Fruit fly (Drosophila melanogaster) whole organism, embryonic: ENCODE measurements around the gene Ctr1A.
A peak's percentile ranks its signal among the peaks of the same experiment; 100 is the strongest.

Experiments used
- Aef1 ChIP-seq: fragments of 200-800 bp; sonication (Bioruptor generic); IDR thresholded peaks from 3 replicates; pipeline ENCODE4 v1.3.6; 2022; ENCODE audit warnings: missing biosample characterization, missing genetic modification characterization
- CG1024 ChIP-seq: fragments of 200-800 bp; sonication (Bioruptor generic); IDR thresholded peaks from 2 replicates; pipeline ENCODE4 v1.3.6; 2022; ENCODE audit warnings: missing biosample characterization, missing genetic modification characterization
- CG10321 ChIP-seq: fragments of 200-800 bp; sonication (Bioruptor generic); IDR thresholded peaks from 2 replicates; pipeline ENCODE4 v1.3.6; 2022; ENCODE audit warnings: missing biosample characterization, missing genetic modification characterization
- CG10979 ChIP-seq: fragments of 200-800 bp; sonication (Bioruptor generic); optimal IDR thresholded peaks from 2 replicates; lab custom pipeline; 2018; ENCODE audit warnings: missing biosample characterization, mild to moderate bottlenecking, missing genetic modification characterization, moderate library complexity
- CG11398 ChIP-seq: fragments of 200-800 bp; sonication (Bioruptor generic); optimal IDR thresholded peaks from 2 replicates; lab custom pipeline; 2016; ENCODE audit warnings: missing biosample characterization, missing genetic modification characterization
- CG11504 ChIP-seq: fragments of 200-800 bp; sonication (Bioruptor generic); optimal IDR thresholded peaks from 3 replicates; lab custom pipeline; 2019; ENCODE audit warnings: missing biosample characterization, mild to moderate bottlenecking, missing genetic modification characterization, moderate library complexity
- CG12071 ChIP-seq: fragments of 200-800 bp; sonication (Bioruptor generic); optimal IDR thresholded peaks from 3 replicates; lab custom pipeline; 2018; ENCODE audit warnings: missing biosample characterization, mild to moderate bottlenecking, missing genetic modification characterization
- CG1233 ChIP-seq: fragments of 200-800 bp; sonication (Bioruptor generic); optimal IDR thresholded peaks from 4 replicates; lab custom pipeline; 2018; ENCODE audit warnings: missing biosample characterization, mild to moderate bottlenecking, missing genetic modification characterization
- CG12744 ChIP-seq: fragments of 200-800 bp; sonication (Bioruptor generic); optimal IDR thresholded peaks from 2 replicates; lab custom pipeline; 2016; ENCODE audit warnings: missing biosample characterization, missing genetic modification characterization
- CG14667 ChIP-seq: fragments of 200-800 bp; sonication (Bioruptor generic); IDR thresholded peaks from 2 replicates; pipeline ENCODE4 v1.3.6; 2022; ENCODE audit warnings: missing biosample characterization, missing genetic modification characterization
- CG15696 ChIP-seq: fragments of 200-800 bp; sonication (Bioruptor generic); optimal IDR thresholded peaks from 2 replicates; lab custom pipeline; 2019; ENCODE audit warnings: missing biosample characterization, mild to moderate bottlenecking, missing genetic modification characterization, moderate library complexity
- CG17912 ChIP-seq: fragments of 200-800 bp; sonication (Bioruptor generic); optimal IDR thresholded peaks from 2 replicates; lab custom pipeline; 2018; ENCODE audit warnings: missing biosample characterization, mild to moderate bottlenecking, missing genetic modification characterization
- CG2116 ChIP-seq: fragments of 200-800 bp; sonication (Bioruptor generic); optimal IDR thresholded peaks from 3 replicates; lab custom pipeline; 2018; ENCODE audit warnings: missing biosample characterization, mild to moderate bottlenecking, missing genetic modification characterization
- CG2129 ChIP-seq: fragments of 200-800 bp; sonication (Bioruptor generic); IDR thresholded peaks from 2 replicates; pipeline ENCODE4 v1.3.6; 2022; ENCODE audit warnings: missing biosample characterization, missing genetic modification characterization; ENCODE audit not compliant: partially characterized antibody
- CG2678 ChIP-seq: fragments of 200-800 bp; sonication (Bioruptor generic); optimal IDR thresholded peaks from 3 replicates; lab custom pipeline; 2019; ENCODE audit warnings: missing biosample characterization, mild to moderate bottlenecking, missing genetic modification characterization, moderate library complexity
- CG30431 ChIP-seq: fragments of 200-800 bp; sonication (Bioruptor generic); optimal IDR thresholded peaks from 2 replicates; lab custom pipeline; 2017; ENCODE audit warnings: missing biosample characterization, missing genetic modification characterization
- CG31365 ChIP-seq: fragments of 200-800 bp; sonication (Bioruptor generic); optimal IDR thresholded peaks from 2 replicates; lab custom pipeline; 2018; ENCODE audit warnings: missing biosample characterization, mild to moderate bottlenecking, missing genetic modification characterization
- CG34224 ChIP-seq: fragments of 200-800 bp; sonication (Bioruptor generic); IDR thresholded peaks from 3 replicates; pipeline ENCODE4 v1.3.6; 2022; ENCODE audit warnings: missing biosample characterization, missing genetic modification characterization; ENCODE audit not compliant: partially characterized antibody
- CG4282 ChIP-seq: fragments of 200-800 bp; sonication (Bioruptor generic); optimal IDR thresholded peaks from 2 replicates; lab custom pipeline; 2016; ENCODE audit warnings: missing biosample characterization, missing genetic modification characterization
- CG43689 ChIP-seq: fragments of 200-800 bp; sonication (Bioruptor generic); IDR thresholded peaks from 2 replicates; pipeline ENCODE4 v1.3.6; 2022; ENCODE audit warnings: missing biosample characterization, missing genetic modification characterization
- CG6654 ChIP-seq: fragments of 200-800 bp; sonication (Bioruptor generic); optimal IDR thresholded peaks from 2 replicates; lab custom pipeline; 2017; ENCODE audit warnings: missing biosample characterization, mild to moderate bottlenecking, missing genetic modification characterization
- CG7357 ChIP-seq: fragments of 200-800 bp; sonication (Bioruptor generic); IDR thresholded peaks from 3 replicates; pipeline ENCODE4 v1.3.6; 2022; ENCODE audit warnings: missing biosample characterization, missing genetic modification characterization
- CG8281 ChIP-seq: fragments of 200-800 bp; sonication (Bioruptor generic); optimal IDR thresholded peaks from 2 replicates; lab custom pipeline; 2018; ENCODE audit warnings: missing biosample characterization, mild to moderate bottlenecking, missing genetic modification characterization, moderate library complexity
- CG8944 ChIP-seq: fragments of 200-800 bp; sonication (Bioruptor generic); optimal IDR thresholded peaks from 3 replicates; lab custom pipeline; 2016; ENCODE audit warnings: missing biosample characterization, missing genetic modification characterization
- E2f2 ChIP-seq: fragments of 200-800 bp; sonication (Bioruptor generic); IDR thresholded peaks from 2 replicates; pipeline ENCODE4 v1.3.6; 2022; ENCODE audit warnings: missing biosample characterization, missing genetic modification characterization
- Elba2 ChIP-seq: fragments of 200-800 bp; sonication (Bioruptor generic); optimal IDR thresholded peaks from 3 replicates; lab custom pipeline; 2016; ENCODE audit warnings: missing biosample characterization, missing genetic modification characterization
- Gsc ChIP-seq: fragments of 200-800 bp; sonication (Bioruptor generic); IDR thresholded peaks from 2 replicates; pipeline ENCODE4 v1.3.6; 2022; ENCODE audit warnings: missing biosample characterization, missing genetic modification characterization
- Mes4 ChIP-seq: fragments of 200-800 bp; sonication (Bioruptor generic); optimal IDR thresholded peaks from 2 replicates; lab custom pipeline; 2016; ENCODE audit warnings: missing biosample characterization, missing genetic modification characterization
- Opbp ChIP-seq: fragments of 200-800 bp; sonication (Bioruptor generic); IDR thresholded peaks from 3 replicates; pipeline ENCODE4 v1.3.6; 2022; ENCODE audit warnings: missing biosample characterization, missing genetic modification characterization; ENCODE audit not compliant: partially characterized antibody
- Ptx1 ChIP-seq: fragments of 200-800 bp; sonication (Bioruptor generic); IDR thresholded peaks from 2 replicates; pipeline ENCODE4 v1.3.6; 2022; ENCODE audit warnings: missing biosample characterization, missing genetic modification characterization
- Sox100B ChIP-seq: fragments of 200-800 bp; sonication (Bioruptor generic); optimal IDR thresholded peaks from 3 replicates; lab custom pipeline; 2018; ENCODE audit warnings: missing biosample characterization, mild to moderate bottlenecking, missing genetic modification characterization
- Ssrp ChIP-seq: fragments of 200-800 bp; sonication (Bioruptor generic); optimal IDR thresholded peaks from 2 replicates; lab custom pipeline; 2018; ENCODE audit warnings: missing biosample characterization, mild to moderate bottlenecking, missing genetic modification characterization, moderate library complexity
- Vsx1 ChIP-seq: fragments of 200-800 bp; sonication (Bioruptor generic); optimal IDR thresholded peaks from 2 replicates; lab custom pipeline; 2017; ENCODE audit warnings: missing biosample characterization, mild to moderate bottlenecking, missing genetic modification characterization, missing genetic modification reagents
- Xbp1 ChIP-seq: fragments of 200-800 bp; sonication (Bioruptor generic); optimal IDR thresholded peaks from 3 replicates; lab custom pipeline; 2016; ENCODE audit warnings: missing biosample characterization, mild to moderate bottlenecking, missing genetic modification characterization
- YL-1 ChIP-seq: fragments of 200-800 bp; sonication (Bioruptor generic); optimal IDR thresholded peaks from 3 replicates; lab custom pipeline; 2017; ENCODE audit warnings: missing biosample characterization, mild to moderate bottlenecking, missing genetic modification characterization
- abd-A ChIP-seq: fragments of 200-800 bp; sonication (Bioruptor generic); optimal IDR thresholded peaks from 3 replicates; lab custom pipeline; 2019; ENCODE audit warnings: missing biosample characterization, mild to moderate bottlenecking, missing genetic modification characterization, moderate library complexity
- bbx ChIP-seq: fragments of 200-800 bp; sonication (Bioruptor generic); IDR thresholded peaks from 2 replicates; pipeline ENCODE4 v1.3.6; 2022; ENCODE audit warnings: missing biosample characterization, missing genetic modification characterization; ENCODE audit not compliant: partially characterized antibody
- dmrt99B ChIP-seq: fragments of 200-800 bp; sonication (Bioruptor generic); optimal IDR thresholded peaks from 2 replicates; lab custom pipeline; 2018; ENCODE audit warnings: missing biosample characterization, mild to moderate bottlenecking, missing genetic modification characterization, moderate library complexity
- gcm2 ChIP-seq: fragments of 200-800 bp; sonication (Bioruptor generic); optimal IDR thresholded peaks from 2 replicates; lab custom pipeline; 2016; ENCODE audit warnings: missing biosample characterization, missing genetic modification characterization
- gt ChIP-seq: fragments of 200-800 bp; sonication (Bioruptor generic); IDR thresholded peaks from 2 replicates; pipeline ENCODE4 v1.3.6; 2022; ENCODE audit warnings: missing biosample characterization, missing genetic modification characterization
- h ChIP-seq: fragments of >200 bp; optimal IDR thresholded peaks from 2 replicates; lab custom pipeline; 2017
- ham ChIP-seq: fragments of 200-800 bp; sonication (Bioruptor generic); IDR thresholded peaks from 2 replicates; pipeline ENCODE4 v1.3.6; 2022; ENCODE audit warnings: missing biosample characterization, missing genetic modification characterization
- lbe ChIP-seq: fragments of 200-800 bp; sonication (Bioruptor generic); optimal IDR thresholded peaks from 2 replicates; lab custom pipeline; 2016; ENCODE audit warnings: missing biosample characterization, mild to moderate bottlenecking, missing genetic modification characterization
- nau ChIP-seq: fragments of 200-800 bp; sonication (Bioruptor generic); optimal IDR thresholded peaks from 3 replicates; lab custom pipeline; 2017; ENCODE audit warnings: missing biosample characterization, mild to moderate bottlenecking, missing genetic modification characterization, missing genetic modification reagents
- sc ChIP-seq, 3 experiments: fragments of >200 bp in 2 of 3; fragments of 200-800 bp in 1 of 3; sonication (Bioruptor generic) in 1 of 3; optimal IDR thresholded peaks; 2 replicates in 2 of 3; 3 replicates in 1 of 3; lab custom pipeline; 2017; ENCODE audit warnings: mild to moderate bottlenecking in 1 of 3, missing biosample characterization in 1 of 3, missing genetic modification characterization in 1 of 3, missing genetic modification reagents in 1 of 3
- schlank ChIP-seq: fragments of 200-800 bp; sonication (Bioruptor generic); optimal IDR thresholded peaks from 2 replicates; lab custom pipeline; 2018; ENCODE audit warnings: missing biosample characterization, mild to moderate bottlenecking, missing genetic modification characterization
- vnd ChIP-seq: fragments of 200-800 bp; sonication (Bioruptor generic); IDR thresholded peaks from 3 replicates; pipeline ENCODE4 v1.3.6; 2022; ENCODE audit warnings: missing biosample characterization, missing genetic modification characterization; ENCODE audit not compliant: partially characterized antibody
- zf30C ChIP-seq: fragments of 200-800 bp; sonication (Bioruptor generic); optimal IDR thresholded peaks from 3 replicates; lab custom pipeline; 2018; ENCODE audit warnings: missing biosample characterization, mild to moderate bottlenecking, missing genetic modification characterization

Gene Ctr1A

DNA sequence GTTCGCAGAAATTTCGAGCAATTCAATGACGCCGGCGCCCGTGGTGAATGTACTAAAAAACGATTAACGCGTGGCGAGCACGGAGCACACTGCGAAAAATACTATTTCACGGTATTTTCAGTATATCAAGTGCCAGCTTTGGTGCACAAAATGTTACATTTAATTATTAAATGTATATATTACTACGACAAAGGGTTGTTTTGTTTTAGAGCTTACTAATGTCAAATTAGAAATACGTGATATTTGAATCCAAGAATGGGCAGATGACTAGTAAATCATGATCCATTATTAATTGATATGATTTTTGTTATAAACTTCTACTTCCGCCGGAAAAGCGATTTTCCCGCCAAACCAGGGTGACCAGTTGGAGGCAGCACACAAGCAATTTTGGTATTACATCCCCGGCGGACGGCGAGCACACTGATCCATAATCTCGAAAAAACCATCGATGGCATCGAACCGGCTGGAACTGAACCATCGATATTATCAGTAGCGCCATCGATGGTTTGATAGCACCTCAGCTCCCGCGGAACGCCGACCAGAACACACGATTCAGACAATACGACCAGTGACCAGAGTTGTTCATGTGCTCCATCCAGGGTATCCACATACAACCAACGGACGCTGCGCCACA, 7.1 kb upstream of the Ctr1A start, which contains the start of the genes CG3226 and Cdc7 (continued):
- TF ChIP-seq Elba2 (GFP tag; lab: Kevin White, UChicago), result no peak
- peak; percentile 88 for TF ChIP-seq YL-1 (GFP tag; lab: Kevin White, UChicago)
- TF ChIP-seq CG14667 (GFP tag; lab: Robert Waterston, UW), result no peak; the same call in 1 of the 2 replicates
- peak; percentile 10 for TF ChIP-seq gcm2 (GFP tag; lab: Kevin White, UChicago)
- peak; percentile 13 for TF ChIP-seq CG8944 (GFP tag; lab: Kevin White, UChicago)
- no peak for TF ChIP-seq ham
- peak; percentile 78 for TF ChIP-seq schlank
- TF ChIP-seq CG4282 (GFP tag; lab: Kevin White, UChicago), result peak; percentile 26
- TF ChIP-seq CG6654 (GFP tag; lab: Kevin White, UChicago), result peak; percentile 43
- TF ChIP-seq CG1233 (GFP tag; lab: Kevin White, UChicago), result peak; percentile 70
- peak; percentile 10 for TF ChIP-seq CG15696 (tag; lab: Kevin White, UChicago)
- TF ChIP-seq CG2129 (GFP tag; lab: Robert Waterston, UW), result peak; percentile 32; the same call in 1 of the 2 replicates
- TF ChIP-seq CG17912, result peak; percentile 68
- TF ChIP-seq CG34224 (GFP tag; lab: Robert Waterston, UW), result peak; percentile 45; the same call in 2 of the 3 replicates
- TF ChIP-seq Opbp (GFP tag; lab: Robert Waterston, UW), result peak; percentile 83
- TF ChIP-seq CG2116 (GFP tag; lab: Kevin White, UChicago), result peak; percentile 83
- peak; percentile 77 for TF ChIP-seq E2f2
- no peak for TF ChIP-seq CG11398 (GFP tag; lab: Kevin White, UChicago)
- 0 out of 2 replicates have a peak, but pooled peaks have one; percentile 16 for TF ChIP-seq CG1024
- peak; percentile 84 for TF ChIP-seq Sox100B (GFP tag; lab: Kevin White, UChicago)
- TF ChIP-seq Xbp1 (GFP tag; lab: Kevin White, UChicago), result peak; percentile 68
- no peak for TF ChIP-seq abd-A (tag; lab: Kevin White, UChicago)
- peak; percentile 7 for TF ChIP-seq Ssrp
- no peak for TF ChIP-seq sc (optimal IDR thresholded peaks at IDR 0.05; lab: Kevin White, UChicago)
- TF ChIP-seq sc (GFP tag; optimal IDR thresholded peaks at IDR 0.05; lab: Kevin White, UChicago), result peak; percentile 48
- peak; percentile 67 for TF ChIP-seq dmrt99B (tag; lab: Kevin White, UChicago)
- TF ChIP-seq Mes4 (GFP tag; lab: Kevin White, UChicago), result peak; percentile 66
- TF ChIP-seq Ptx1 (GFP tag; lab: Robert Waterston, UW), result peak; percentile 50
- TF ChIP-seq gt, result no peak
- TF ChIP-seq h (lab: Kevin White, UChicago), result no peak
- no peak for TF ChIP-seq CG7357 (GFP tag; lab: Robert Waterston, UW)
- TF ChIP-seq CG31365 (tag; lab: Kevin White, UChicago), result peak; percentile 45
- peak; percentile 32; the same call in 1 of the 2 replicates for TF ChIP-seq CG43689 (GFP tag; lab: Robert Waterston, UW)
- peak; percentile 58; the same call in 2 of the 3 replicates for TF ChIP-seq vnd (GFP tag; lab: Robert Waterston, UW)
- TF ChIP-seq bbx (GFP tag; lab: Robert Waterston, UW), result peak; percentile 85
- peak; percentile 78 for TF ChIP-seq Vsx1 (GFP tag; lab: Kevin White, UChicago)
- no peak for TF ChIP-seq CG12744
- peak; percentile 79 for TF ChIP-seq CG12071 (GFP tag; lab: Kevin White, UChicago)
- peak; percentile 42 for TF ChIP-seq CG30431
- TF ChIP-seq CG10321 (GFP tag; lab: Robert Waterston, UW), result peak; percentile 39; the same call in 1 of the 2 replicates
- TF ChIP-seq CG8281 (tag; lab: Kevin White, UChicago), result peak; percentile 47
- peak; percentile 47 for TF ChIP-seq CG10979 (tag; lab: Kevin White, UChicago)
- TF ChIP-seq Aef1, result no peak
- TF ChIP-seq zf30C (GFP tag; lab: Kevin White, UChicago), result peak; percentile 43
- TF ChIP-seq CG2678 (tag; lab: Kevin White, UChicago), result peak; percentile 68
- peak; percentile 65 for TF ChIP-seq CG11504 (tag; lab: Kevin White, UChicago)
- no peak for TF ChIP-seq Gsc (GFP tag; lab: Robert Waterston, UW)
- TF ChIP-seq lbe (GFP tag; lab: Kevin White, UChicago), result peak; percentile 23
- peak; percentile 86 for TF ChIP-seq nau (GFP tag; lab: Kevin White, UChicago)
